Worm (Caenorhabditis elegans) whole organism, L1 larva: ENCODE results near the gene srx-28.

ENCODE experiments used
- ama-1 ChIP-seq: fragments of 150-350 bp; optimal IDR thresholded peaks from 2 replicates; lab custom pipeline; 2014
- ceh-82 ChIP-seq, 3 experiments: fragments of 150-350 bp in 1 of 3; sonication (generic microtip) in 2 of 3; optimal IDR thresholded peaks; 2 replicates each; lab custom pipeline; 2014 to 2017; ENCODE audit warnings: missing biosample characterization in 3 of 3, missing genetic modification characterization in 3 of 3
- elt-3 ChIP-seq, 6 experiments: fragments of 150-350 bp in 1 of 6; sonication (generic microtip); optimal IDR thresholded peaks; 2 replicates each; lab custom pipeline; 2017 to 2018; ENCODE audit warnings: missing biosample characterization in 6 of 6, missing genetic modification characterization in 6 of 6, inconsistent platforms in 1 of 6
- fos-1 ChIP-seq: fragments of 150-350 bp; optimal IDR thresholded peaks from 2 replicates; lab custom pipeline; 2014; ENCODE audit warnings: missing biosample characterization, missing genetic modification characterization
- hlh-17 ChIP-seq: fragments of 200-800 bp; sonication (Bioruptor generic); optimal IDR thresholded peaks from 2 replicates; lab custom pipeline; 2018; ENCODE audit warnings: missing genetic modification characterization, mild to moderate bottlenecking, missing compliant biosample characterization, moderate library complexity, borderline replicate concordance
- lin-13 ChIP-seq: fragments of 150-350 bp; optimal IDR thresholded peaks from 2 replicates; lab custom pipeline; 2014; ENCODE audit warnings: missing biosample characterization, missing genetic modification reagents, missing genetic modification characterization
- mep-1 ChIP-seq: fragments of 150-350 bp; optimal IDR thresholded peaks from 2 replicates; lab custom pipeline; 2014; ENCODE audit warnings: missing biosample characterization, missing genetic modification characterization
- nhr-20 ChIP-seq: sonication (generic microtip); optimal IDR thresholded peaks from 2 replicates; lab custom pipeline; 2016; ENCODE audit warnings: mild to moderate bottlenecking, missing genetic modification characterization, missing compliant biosample characterization
- nhr-77 ChIP-seq: fragments of 150-350 bp; optimal IDR thresholded peaks from 2 replicates; lab custom pipeline; 2014; ENCODE audit warnings: missing biosample characterization, missing genetic modification characterization
- pag-3 ChIP-seq: sonication (generic microtip); optimal IDR thresholded peaks from 2 replicates; lab custom pipeline; 2017; ENCODE audit warnings: missing genetic modification characterization, mild to moderate bottlenecking, missing compliant biosample characterization, antibody characterized with exemption, borderline replicate concordance; ENCODE audit not compliant: insufficient read depth
- pqm-1 ChIP-seq: sonication (generic microtip); optimal IDR thresholded peaks from 3 replicates; lab custom pipeline; 2017; ENCODE audit warnings: missing biosample characterization, missing genetic modification characterization
- rnt-1 ChIP-seq: sonication (generic microtip); optimal IDR thresholded peaks from 2 replicates; lab custom pipeline; 2016; ENCODE audit warnings: mild to moderate bottlenecking, missing genetic modification characterization, moderate library complexity, missing compliant biosample characterization
- ztf-4 ChIP-seq: fragments of 150-350 bp; optimal IDR thresholded peaks from 2 replicates; lab custom pipeline; 2014; ENCODE audit warnings: missing biosample characterization, missing genetic modification characterization

- TF ChIP-seq nhr-77 (tag; lab: Kevin White, UChicago) = no peak
- TF ChIP-seq elt-3 (tag; optimal IDR thresholded peaks at IDR 0.05; lab: Kevin White, UChicago) = no peak
- no peak for TF ChIP-seq nhr-20 (tag; lab: Kevin White, UChicago)
- no peak for TF ChIP-seq ztf-4 (tag; lab: Kevin White, UChicago)
- TF ChIP-seq ama-1 (lab: Kevin White, UChicago) = no peak
- no peak for TF ChIP-seq lin-13
- TF ChIP-seq hlh-17 = no peak
- no peak for TF ChIP-seq ceh-82 (tag; optimal IDR thresholded peaks at IDR 0.05; lab: Kevin White, UChicago)
- no peak for TF ChIP-seq rnt-1
- TF ChIP-seq mep-1 (tag; lab: Kevin White, UChicago) = no peak
- TF ChIP-seq pag-3 = no peak
- TF ChIP-seq fos-1 (tag; lab: Kevin White, UChicago) = no peak
- no peak for TF ChIP-seq pqm-1
Measured at ce11 chrV:2739607-2740006, 17.5 kb downstream of the srx-28 start.
